Worm (Caenorhabditis elegans) whole organism, young adult: Measurements from ENCODE around the gene fbxa-143.
A peak's percentile ranks its signal among the peaks of the same experiment; 100 is the strongest.

Experiments used
- B0019.2 ChIP-seq: fragments of 200-800 bp; sonication (Bioruptor generic); conservative IDR thresholded peaks from 2 replicates; pipeline ENCODE4 v1.3.6; 2022; ENCODE audit warnings: missing genetic modification reagents, missing genetic modification characterization, missing compliant biosample characterization
- B0336.3 ChIP-seq: fragments of 200-800 bp; sonication (Bioruptor generic); IDR thresholded peaks from 2 replicates; pipeline ENCODE4 v1.3.6; 2022; ENCODE audit warnings: missing genetic modification characterization, missing compliant biosample characterization
- K11D2.4 ChIP-seq: fragments of 200-800 bp; sonication (Bioruptor generic); IDR thresholded peaks from 2 replicates; pipeline ENCODE4 v1.3.6; 2022; ENCODE audit warnings: missing genetic modification reagents, missing genetic modification characterization, missing compliant biosample characterization
- K12H6.12 ChIP-seq: fragments of 200-800 bp; sonication (Bioruptor generic); optimal IDR thresholded peaks from 2 replicates; lab custom pipeline; 2018; ENCODE audit warnings: mild to moderate bottlenecking, missing genetic modification characterization, missing compliant biosample characterization
- Y53G8AR.9 ChIP-seq: fragments of 200-800 bp; sonication (Bioruptor generic); conservative IDR thresholded peaks from 2 replicates; pipeline ENCODE4 v1.3.6; 2022; ENCODE audit warnings: missing genetic modification reagents, missing genetic modification characterization, missing compliant biosample characterization
- Y79H2A.3 ChIP-seq: fragments of 200-800 bp; sonication (Bioruptor generic); conservative IDR thresholded peaks from 2 replicates; pipeline ENCODE4 v1.3.6; 2022; ENCODE audit warnings: missing genetic modification reagents, missing genetic modification characterization, missing compliant biosample characterization
- akir-1 ChIP-seq: fragments of 200-800 bp; sonication (Bioruptor generic); optimal IDR thresholded peaks from 2 replicates; lab custom pipeline; 2018; ENCODE audit warnings: mild to moderate bottlenecking, missing genetic modification characterization, moderate library complexity, missing compliant biosample characterization
- cebp-1 ChIP-seq, 2 experiments: fragments of 200-800 bp in 1 of 2; sonication (Bioruptor generic) in 1 of 2; sonication (generic microtip) in 1 of 2; IDR thresholded peaks in 1 of 2; optimal IDR thresholded peaks in 1 of 2; 2 replicates each; pipeline versions ENCODE4 v1.3.6 to Lab custom; 2017 to 2022; ENCODE audit warnings: missing compliant biosample characterization in 2 of 2, missing genetic modification characterization in 2 of 2, mild to moderate bottlenecking in 1 of 2, missing genetic modification reagents in 1 of 2, moderate library complexity in 1 of 2
- ceh-100 ChIP-seq: fragments of 200-800 bp; sonication (Bioruptor generic); IDR thresholded peaks from 2 replicates; pipeline ENCODE4 v1.3.6; 2022; ENCODE audit warnings: missing genetic modification reagents, missing genetic modification characterization, missing compliant biosample characterization
- ceh-40 ChIP-seq: fragments of 200-800 bp; sonication (Bioruptor generic); IDR thresholded peaks from 2 replicates; pipeline ENCODE4 v1.3.6; 2022; ENCODE audit warnings: missing genetic modification characterization, missing compliant biosample characterization
- die-1 ChIP-seq: sonication (generic microtip); optimal IDR thresholded peaks from 2 replicates; lab custom pipeline; 2016; ENCODE audit warnings: missing genotype, mild to moderate bottlenecking, missing genetic modification characterization, missing compliant biosample characterization
- ets-4 ChIP-seq: fragments of 200-800 bp; sonication (Bioruptor generic); optimal IDR thresholded peaks from 2 replicates; lab custom pipeline; 2018; ENCODE audit warnings: mild to moderate bottlenecking, missing genetic modification characterization, missing compliant biosample characterization
- him-1 ChIP-seq: sonication (generic microtip); optimal IDR thresholded peaks from 2 replicates; lab custom pipeline; 2016; ENCODE audit warnings: missing genotype, missing genetic modification reagents, missing genetic modification characterization, missing compliant biosample characterization
- hmg-1.2 ChIP-seq: fragments of 200-800 bp; sonication (Bioruptor generic); IDR thresholded peaks from 2 replicates; pipeline ENCODE4 v1.3.6; 2022; ENCODE audit warnings: missing genetic modification reagents, missing genetic modification characterization, missing compliant biosample characterization
- lin-54 ChIP-seq: fragments of 200-800 bp; sonication (Bioruptor generic); optimal IDR thresholded peaks from 2 replicates; lab custom pipeline; 2018; ENCODE audit warnings: mild to moderate bottlenecking, missing genetic modification characterization, missing compliant biosample characterization
- lsy-27 ChIP-seq: sonication (generic microtip); optimal IDR thresholded peaks from 2 replicates; lab custom pipeline; 2017; ENCODE audit warnings: missing genetic modification characterization, mild to moderate bottlenecking, missing compliant biosample characterization, antibody characterized with exemption, missing genotype, borderline replicate concordance; ENCODE audit not compliant: insufficient read depth
- madf-10 ChIP-seq: sonication (generic microtip); optimal IDR thresholded peaks from 2 replicates; lab custom pipeline; 2016; ENCODE audit warnings: mild to moderate bottlenecking, missing genetic modification characterization, missing compliant biosample characterization
- madf-8 ChIP-seq: fragments of 200-800 bp; sonication (Bioruptor generic); conservative IDR thresholded peaks from 2 replicates; pipeline ENCODE4 v1.3.6; 2022; ENCODE audit warnings: missing genetic modification reagents, missing genetic modification characterization, missing compliant biosample characterization
- nfya-1 ChIP-seq: sonication (generic microtip); optimal IDR thresholded peaks from 2 replicates; lab custom pipeline; 2017; ENCODE audit warnings: antibody characterized with exemption, missing compliant biosample characterization, missing genetic modification characterization, borderline replicate concordance; ENCODE audit not compliant: insufficient read depth
- nhr-80 ChIP-seq: sonication (generic microtip); optimal IDR thresholded peaks from 2 replicates; lab custom pipeline; 2016; ENCODE audit warnings: missing genetic modification characterization, missing compliant biosample characterization
- rec-8 ChIP-seq, 2 experiments: sonication (generic microtip); optimal IDR thresholded peaks; 2 replicates each; lab custom pipeline; 2016; ENCODE audit warnings: mild to moderate bottlenecking in 2 of 2, missing genetic modification characterization in 2 of 2, missing genetic modification reagents in 2 of 2, missing genotype in 2 of 2, missing biosample characterization in 1 of 2, missing compliant biosample characterization in 1 of 2, moderate library complexity in 1 of 2
- snpc-4 ChIP-seq, 5 experiments: fragments of 150-350 bp in 1 of 5; sonication (generic microtip) in 4 of 5; optimal IDR thresholded peaks; 2 replicates each; lab custom pipeline; 2014 to 2018; ENCODE audit warnings: missing genetic modification characterization in 5 of 5, missing biosample characterization in 3 of 5, antibody characterized with exemption in 2 of 5, mild to moderate bottlenecking in 2 of 5, missing compliant biosample characterization in 2 of 5, missing genotype in 2 of 5, moderate library complexity in 2 of 5, missing genetic modification reagents in 1 of 5
- somi-1 ChIP-seq: fragments of 200-800 bp; sonication (Bioruptor generic); optimal IDR thresholded peaks from 2 replicates; lab custom pipeline; 2018; ENCODE audit warnings: mild to moderate bottlenecking, missing genetic modification characterization, missing compliant biosample characterization
- tbp1 ChIP-seq: fragments of 200-800 bp; sonication (Bioruptor generic); optimal IDR thresholded peaks from 2 replicates; lab custom pipeline; 2018; ENCODE audit warnings: mild to moderate bottlenecking, missing genetic modification characterization, missing compliant biosample characterization
- tlf-1 ChIP-seq: fragments of 200-800 bp; sonication (Bioruptor generic); optimal IDR thresholded peaks from 2 replicates; lab custom pipeline; 2018; ENCODE audit warnings: mild to moderate bottlenecking, missing genetic modification characterization, missing compliant biosample characterization
- xnd-1 ChIP-seq: sonication (generic microtip); optimal IDR thresholded peaks from 2 replicates; lab custom pipeline; 2016; ENCODE audit warnings: missing genotype, missing genetic modification reagents, missing genetic modification characterization, missing compliant biosample characterization
- zfh-2 ChIP-seq: fragments of 200-800 bp; sonication (Bioruptor generic); conservative IDR thresholded peaks from 2 replicates; pipeline ENCODE4 v1.3.6; 2022; ENCODE audit warnings: missing genetic modification reagents, missing genetic modification characterization, missing compliant biosample characterization
- ztf-22 ChIP-seq: fragments of 200-800 bp; sonication (Bioruptor generic); optimal IDR thresholded peaks from 2 replicates; lab custom pipeline; 2018; ENCODE audit warnings: mild to moderate bottlenecking, missing genetic modification characterization, moderate library complexity, missing compliant biosample characterization

Gene fbxa-143

ce11 chrV:16129116-16129515 is 1.8 kb upstream of the fbxa-143 start:
- TF ChIP-seq cebp-1 (GFP tag; IDR thresholded peaks at IDR 0.05; lab: Robert Waterston, UW) (no peak), cebp-1 (tag; optimal IDR thresholded peaks at IDR 0.05; lab: Kevin White, UChicago) (peak; percentile 29), madf-8 (GFP tag; lab: Robert Waterston, UW) (no peak), akir-1 (no peak), lin-54 (no peak), zfh-2 (GFP tag; lab: Robert Waterston, UW) (no peak), nhr-80 (peak; percentile 31), K11D2.4 (GFP tag; lab: Robert Waterston, UW) (no peak), die-1 (tag; lab: Kevin White, UChicago) (no peak), ztf-22 (no peak), rec-8 (tag; optimal IDR thresholded peaks at IDR 0.05; lab: Kevin White, UChicago) (no peak), tbp1 (GFP tag; lab: Kevin White, UChicago) (no peak), B0019.2 (GFP tag; lab: Robert Waterston, UW) (no peak), hmg-1.2 (GFP tag; lab: Robert Waterston, UW) (no peak)
- TF ChIP-seq, all 124 proteins: peak for 2

ce11 chrV:16124739-16125138 is 2.6 kb downstream of the fbxa-143 start, which contains the start of gene nhr-111:
Gene nhr-111, minus strand, starts transcription at chrV:16124839.
- TF ChIP-seq ceh-100 (no peak), Y79H2A.3 (GFP tag; lab: Robert Waterston, UW) (no peak), lsy-27 (tag; lab: Kevin White, UChicago) (no peak), snpc-4 (GFP tag; optimal IDR thresholded peaks at IDR 0.05; lab: Kevin White, UChicago) (no peak), snpc-4 (tag; optimal IDR thresholded peaks at IDR 0.05; lab: Kevin White, UChicago) (no peak), him-1 (no peak), Y53G8AR.9 (no peak), nfya-1 (tag; lab: Kevin White, UChicago) (no peak), ets-4 (GFP tag; lab: Kevin White, UChicago) (no peak), ceh-40 (GFP tag; lab: Robert Waterston, UW) (no peak), madf-10 (tag; lab: Kevin White, UChicago) (no peak), B0019.2 (GFP tag; lab: Robert Waterston, UW) (no peak), lin-54 (no peak), somi-1 (GFP tag; lab: Kevin White, UChicago) (no peak), tlf-1 (GFP tag; lab: Kevin White, UChicago) (no peak)

ce11 chrV:16121451-16121850 is 5.8 kb downstream of the fbxa-143 start:
- TF ChIP-seq cebp-1 (GFP tag; IDR thresholded peaks at IDR 0.05; lab: Robert Waterston, UW) = no peak
- TF ChIP-seq cebp-1 (tag; optimal IDR thresholded peaks at IDR 0.05; lab: Kevin White, UChicago) = peak; percentile 5
- TF ChIP-seq B0336.3 (GFP tag; lab: Robert Waterston, UW) = no peak

- TF ChIP-seq nhr-80 (peak; percentile 23), K12H6.12 (tag; lab: Kevin White, UChicago) (no peak), xnd-1 (tag; lab: Kevin White, UChicago) (no peak)
These were observed 6.4 kb downstream of the fbxa-143 start, which contains the start of gene skr-3 for ce11 chrV:16120922-16121321. Gene skr-3, plus strand, starts transcription at chrV:16121084.

- TF ChIP-seq die-1 (tag; lab: Kevin White, UChicago) = no peak
- TF ChIP-seq cebp-1 (GFP tag; IDR thresholded peaks at IDR 0.05; lab: Robert Waterston, UW) = no peak
- peak; percentile 86 for TF ChIP-seq cebp-1 (tag; optimal IDR thresholded peaks at IDR 0.05; lab: Kevin White, UChicago)
These were observed 6.8 kb downstream of the fbxa-143 start for ce11 chrV:16120499-16120898.
